Fruit fly (Drosophila melanogaster): ENCODE results near the gene aop.

Gene aop

DNA sequence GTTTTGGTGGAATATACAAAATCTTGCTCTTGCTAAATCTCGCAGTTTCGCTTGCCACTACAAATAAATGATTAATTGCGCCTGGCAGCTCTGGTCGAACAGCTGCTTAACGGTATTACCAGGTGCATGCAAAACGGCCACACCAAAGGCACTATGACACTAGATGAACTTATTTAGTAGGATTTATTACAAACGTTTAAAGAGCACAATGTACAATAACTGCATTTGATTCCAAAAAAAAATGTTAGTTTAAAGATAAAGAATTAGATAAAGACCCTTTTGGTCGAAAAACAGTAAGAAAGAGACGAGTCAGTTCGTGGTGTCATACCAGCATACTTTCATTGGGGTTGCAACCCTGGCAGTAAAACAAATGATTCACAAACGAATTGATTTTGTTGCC, 31.3 kb downstream of the aop start, which contains the start of the genes CG11723 and Tbcd:
Gene CG11723 (minus strand): TSS at position 68 of the 400 bp plus-strand sequence.
Gene Tbcd (plus strand): TSS at position 311 of the 400 bp plus-strand sequence.
- TF ChIP-seq CG3919 (GFP tag; optimal IDR thresholded peaks at IDR 0.05) = no peak
- no peak for TF ChIP-seq CG7368 (GFP tag; optimal IDR thresholded peaks at IDR 0.05)
- no peak for TF ChIP-seq fkh (GFP tag; optimal IDR thresholded peaks at IDR 0.05)
- no peak for TF ChIP-seq CG6276 (GFP tag; optimal IDR thresholded peaks at IDR 0.05)
- peak; percentile 93 for TF ChIP-seq esn (GFP tag; optimal IDR thresholded peaks at IDR 0.05)
- peak; percentile 97 for TF ChIP-seq eg (GFP tag; IDR thresholded peaks at IDR 0.05)
- no peak for TF ChIP-seq Smox (GFP tag; optimal IDR thresholded peaks at IDR 0.05)
- peak; percentile 91 for TF ChIP-seq acj6 (GFP tag; optimal IDR thresholded peaks at IDR 0.05)
- peak; percentile 91 for TF ChIP-seq CG34406 (GFP tag; optimal IDR thresholded peaks at IDR 0.05)
- no peak for TF ChIP-seq Eip75B (GFP tag; optimal IDR thresholded peaks at IDR 0.05)
- TF ChIP-seq Hr39 (GFP tag; optimal IDR thresholded peaks at IDR 0.05) = peak; percentile 95
- TF ChIP-seq CG8632 (GFP tag; optimal IDR thresholded peaks at IDR 0.05) = peak; percentile 91
- peak; percentile 68 for TF ChIP-seq Eip93F (GFP tag; optimal IDR thresholded peaks at IDR 0.05)
- TF ChIP-seq dsx (GFP tag; optimal IDR thresholded peaks at IDR 0.05; ENCODE audit: poor library complexity, severe bottlenecking) = peak; percentile 89
- no peak for TF ChIP-seq CG4318 (GFP tag; optimal IDR thresholded peaks at IDR 0.05)
- TF ChIP-seq lz (GFP tag; optimal IDR thresholded peaks at IDR 0.05) = peak; percentile 96
- TF ChIP-seq CG10631 (GFP tag; optimal IDR thresholded peaks at IDR 0.05) = no peak
- peak; percentile 98 for TF ChIP-seq Eip78C (GFP tag)
- peak; percentile 62 for TF ChIP-seq Hr38 (GFP tag; optimal IDR thresholded peaks at IDR 0.05)
- no peak for TF ChIP-seq Met (GFP tag; optimal IDR thresholded peaks at IDR 0.05)
- TF ChIP-seq CG10669 (GFP tag; optimal IDR thresholded peaks at IDR 0.05) = no peak
- TF ChIP-seq fd59A (GFP tag; optimal IDR thresholded peaks at IDR 0.05) = peak; percentile 86
- peak; percentile 73 for TF ChIP-seq Blimp-1 (GFP tag; optimal IDR thresholded peaks at IDR 0.05)
- TF ChIP-seq CG11294 (GFP tag; IDR thresholded peaks at IDR 0.05) = peak; percentile 91
- no peak for TF ChIP-seq OdsH (GFP tag; optimal IDR thresholded peaks at IDR 0.05)
- TF ChIP-seq Lpt (GFP tag; optimal IDR thresholded peaks at IDR 0.05) = no peak
- TF ChIP-seq CG3032 (tag; optimal IDR thresholded peaks at IDR 0.05) = peak; percentile 92
- TF ChIP-seq topi (GFP tag; optimal IDR thresholded peaks at IDR 0.05) = no peak
- TF ChIP-seq CG6163 (GFP tag; IDR thresholded peaks at IDR 0.05) = peak; percentile 98
- TF ChIP-seq Ets96B (tag; optimal IDR thresholded peaks at IDR 0.05) = peak; percentile 93
- TF ChIP-seq CG31627 (GFP tag; optimal IDR thresholded peaks at IDR 0.05) = peak; percentile 95
- TF ChIP-seq CG11902 (GFP tag; optimal IDR thresholded peaks at IDR 0.05) = peak; percentile 91
- no peak for TF ChIP-seq ss (GFP tag; optimal IDR thresholded peaks at IDR 0.05)
- no peak for TF ChIP-seq CG16779 (tag; optimal IDR thresholded peaks at IDR 0.05)
- no peak for TF ChIP-seq CG8319 (GFP tag; optimal IDR thresholded peaks at IDR 0.05)
- TF ChIP-seq net (GFP tag; optimal IDR thresholded peaks at IDR 0.05) = peak; percentile 91
- TF ChIP-seq Gug (GFP tag; IDR thresholded peaks at IDR 0.05) = peak; percentile 92
- TF ChIP-seq Hr4 (GFP tag; optimal IDR thresholded peaks at IDR 0.05) = no peak
- TF ChIP-seq vri (GFP tag; optimal IDR thresholded peaks at IDR 0.05) = no peak
- peak; percentile 63 for TF ChIP-seq CG6854 (GFP tag; optimal IDR thresholded peaks at IDR 0.05)
- TF ChIP-seq salr (GFP tag; optimal IDR thresholded peaks at IDR 0.05) = peak in 1 of 2 experiments; percentile 85
- peak; percentile 95 for TF ChIP-seq CG15336 (GFP tag; IDR thresholded peaks at IDR 0.05)
- TF ChIP-seq cyc (GFP tag; optimal IDR thresholded peaks at IDR 0.05) = peak; percentile 94
- no peak for TF ChIP-seq svp (GFP tag)
- peak; percentile 94 for TF ChIP-seq Sox15 (GFP tag; optimal IDR thresholded peaks at IDR 0.05)
- TF ChIP-seq fd85E (GFP tag; optimal IDR thresholded peaks at IDR 0.05) = no peak
- TF ChIP-seq Sox102F (GFP tag; optimal IDR thresholded peaks at IDR 0.05) = no peak
- TF ChIP-seq CG8119 (GFP tag; IDR thresholded peaks at IDR 0.05) = peak; percentile 93
- peak; percentile 85 for TF ChIP-seq dac (GFP tag; optimal IDR thresholded peaks at IDR 0.05)
- peak; percentile 92 for TF ChIP-seq CG1621 (tag; optimal IDR thresholded peaks at IDR 0.05)
- TF ChIP-seq Sox14 (GFP tag; optimal IDR thresholded peaks at IDR 0.05) = peak; percentile 95
- peak; percentile 92 for TF ChIP-seq CG6792 (GFP tag; optimal IDR thresholded peaks at IDR 0.05)
- no peak for TF ChIP-seq CG6808 (GFP tag; optimal IDR thresholded peaks at IDR 0.05)
